Fruit fly (Drosophila melanogaster) whole organism, prepupa: ENCODE measurements around the gene CG31342.

Experiments used
- Blimp-1 ChIP-seq: fragments of 200-800 bp; sonication (Bioruptor generic); optimal IDR thresholded peaks from 3 replicates; lab custom pipeline; 2017; ENCODE audit warnings: missing biosample characterization, missing genetic modification characterization, mild to moderate bottlenecking, moderate library complexity, missing genetic modification reagents
- CG10631 ChIP-seq: fragments of 200-800 bp; sonication (Bioruptor generic); optimal IDR thresholded peaks from 2 replicates; lab custom pipeline; 2016; ENCODE audit warnings: missing biosample characterization, missing genetic modification characterization
- CG10669 ChIP-seq: fragments of 200-800 bp; sonication (Bioruptor generic); optimal IDR thresholded peaks from 3 replicates; lab custom pipeline; 2018; ENCODE audit warnings: missing biosample characterization, mild to moderate bottlenecking, missing genetic modification characterization, moderate library complexity
- CG11294 ChIP-seq: fragments of 200-800 bp; sonication (Bioruptor generic); IDR thresholded peaks from 2 replicates; pipeline ENCODE4 v1.3.6; 2022; ENCODE audit warnings: missing biosample characterization, missing genetic modification characterization
- CG11762 ChIP-seq: fragments of 200-800 bp; sonication (Bioruptor generic); optimal IDR thresholded peaks from 3 replicates; lab custom pipeline; 2016; ENCODE audit warnings: missing biosample characterization, missing genetic modification characterization; ENCODE audit not compliant: insufficient read depth
- CG11902 ChIP-seq: fragments of 200-800 bp; sonication (Bioruptor generic); optimal IDR thresholded peaks from 3 replicates; lab custom pipeline; 2016; ENCODE audit warnings: missing biosample characterization, missing genetic modification characterization
- CG1621 ChIP-seq: fragments of 200-800 bp; sonication (Bioruptor generic); optimal IDR thresholded peaks from 3 replicates; lab custom pipeline; 2018; ENCODE audit warnings: missing biosample characterization, mild to moderate bottlenecking, missing genetic modification characterization
- CG3032 ChIP-seq: fragments of 200-800 bp; optimal IDR thresholded peaks from 2 replicates; lab custom pipeline; 2019; ENCODE audit warnings: missing biosample characterization, mild to moderate bottlenecking, missing genetic modification characterization, moderate library complexity
- CG31627 ChIP-seq: fragments of 200-800 bp; sonication (Bioruptor generic); optimal IDR thresholded peaks from 3 replicates; lab custom pipeline; 2016; ENCODE audit warnings: missing biosample characterization, missing genetic modification characterization
- CG32006 ChIP-seq: fragments of 200-800 bp; sonication (Bioruptor generic); optimal IDR thresholded peaks from 3 replicates; lab custom pipeline; 2017; ENCODE audit warnings: missing biosample characterization, mild to moderate bottlenecking, missing genetic modification characterization
- CG34406 ChIP-seq: fragments of 200-800 bp; sonication (Bioruptor generic); optimal IDR thresholded peaks from 3 replicates; lab custom pipeline; 2016; ENCODE audit warnings: missing biosample characterization, missing genetic modification characterization
- CG3919 ChIP-seq: fragments of 200-800 bp; sonication (Bioruptor generic); optimal IDR thresholded peaks from 3 replicates; lab custom pipeline; 2016; ENCODE audit warnings: missing biosample characterization, missing genetic modification characterization
- CG4318 ChIP-seq: fragments of 200-800 bp; sonication (Bioruptor generic); optimal IDR thresholded peaks from 3 replicates; lab custom pipeline; 2017; ENCODE audit warnings: missing biosample characterization, mild to moderate bottlenecking, missing genetic modification characterization
- CG6163 ChIP-seq: fragments of 200-800 bp; sonication (Bioruptor generic); IDR thresholded peaks from 3 replicates; pipeline ENCODE4 v1.3.6; 2022; ENCODE audit warnings: missing biosample characterization, missing genetic modification characterization
- CG6792 ChIP-seq: fragments of 200-800 bp; sonication (Bioruptor generic); optimal IDR thresholded peaks from 3 replicates; lab custom pipeline; 2016; ENCODE audit warnings: missing biosample characterization, missing genetic modification characterization
- CG6808 ChIP-seq: fragments of 200-800 bp; sonication (Bioruptor generic); optimal IDR thresholded peaks from 3 replicates; lab custom pipeline; 2017; ENCODE audit warnings: missing biosample characterization, missing genetic modification characterization, mild to moderate bottlenecking, moderate library complexity, missing genetic modification reagents
- CG6854 ChIP-seq: fragments of 200-800 bp; sonication (Bioruptor generic); optimal IDR thresholded peaks from 2 replicates; lab custom pipeline; 2017; ENCODE audit warnings: missing biosample characterization, mild to moderate bottlenecking, missing genetic modification characterization
- CG7368 ChIP-seq: fragments of 200-800 bp; sonication (Bioruptor generic); optimal IDR thresholded peaks from 3 replicates; lab custom pipeline; 2016; ENCODE audit warnings: missing biosample characterization, missing genetic modification characterization
- CG8119 ChIP-seq: fragments of 200-800 bp; sonication (Bioruptor generic); IDR thresholded peaks from 3 replicates; pipeline ENCODE4 v1.3.6; 2022; ENCODE audit warnings: missing biosample characterization, missing genetic modification characterization
- CG8319 ChIP-seq: fragments of 200-800 bp; sonication (Bioruptor generic); optimal IDR thresholded peaks from 3 replicates; lab custom pipeline; 2016; ENCODE audit warnings: missing biosample characterization, missing genetic modification characterization
- CG8632 ChIP-seq: fragments of 200-800 bp; sonication (Bioruptor generic); optimal IDR thresholded peaks from 3 replicates; lab custom pipeline; 2016; ENCODE audit warnings: missing biosample characterization, missing genetic modification characterization
- CG9139 ChIP-seq: fragments of 200-800 bp; sonication (Bioruptor generic); optimal IDR thresholded peaks from 3 replicates; lab custom pipeline; 2017; ENCODE audit warnings: missing biosample characterization, mild to moderate bottlenecking, missing genetic modification characterization
- Eip75B ChIP-seq: fragments of 200-800 bp; sonication (Bioruptor generic); optimal IDR thresholded peaks from 3 replicates; lab custom pipeline; 2016; ENCODE audit warnings: missing biosample characterization, missing genetic modification characterization
- Ets21C ChIP-seq: fragments of 200-800 bp; sonication (Bioruptor generic); optimal IDR thresholded peaks from 3 replicates; lab custom pipeline; 2016; ENCODE audit warnings: missing biosample characterization, missing genetic modification characterization
- Hr39 ChIP-seq: fragments of 200-800 bp; sonication (Bioruptor generic); optimal IDR thresholded peaks from 2 replicates; lab custom pipeline; 2016; ENCODE audit warnings: missing biosample characterization, missing genetic modification characterization
- Hr4 ChIP-seq: fragments of 200-800 bp; sonication (Bioruptor generic); optimal IDR thresholded peaks from 3 replicates; lab custom pipeline; 2016; ENCODE audit warnings: missing biosample characterization, missing genetic modification characterization
- Lpt ChIP-seq: fragments of 200-800 bp; sonication (Bioruptor generic); optimal IDR thresholded peaks from 3 replicates; lab custom pipeline; 2016; ENCODE audit warnings: missing biosample characterization, missing genetic modification characterization
- Sox14 ChIP-seq: fragments of 200-800 bp; sonication (Bioruptor generic); optimal IDR thresholded peaks from 3 replicates; lab custom pipeline; 2016; ENCODE audit warnings: missing biosample characterization, missing genetic modification characterization
- achi ChIP-seq: fragments of 200-800 bp; sonication (Bioruptor generic); optimal IDR thresholded peaks from 3 replicates; lab custom pipeline; 2016; ENCODE audit warnings: missing biosample characterization, missing genetic modification characterization
- acj6 ChIP-seq: fragments of 200-800 bp; sonication (Bioruptor generic); optimal IDR thresholded peaks from 3 replicates; lab custom pipeline; 2016; ENCODE audit warnings: missing biosample characterization, missing genetic modification characterization
- cyc ChIP-seq: fragments of 200-800 bp; sonication (Bioruptor generic); optimal IDR thresholded peaks from 3 replicates; lab custom pipeline; 2016; ENCODE audit warnings: missing biosample characterization, missing genetic modification characterization
- dac ChIP-seq: fragments of 200-800 bp; sonication (Bioruptor generic); optimal IDR thresholded peaks from 2 replicates; lab custom pipeline; 2017; ENCODE audit warnings: missing biosample characterization, mild to moderate bottlenecking, missing genetic modification characterization
- eg ChIP-seq: fragments of 200-800 bp; sonication (Bioruptor generic); IDR thresholded peaks from 3 replicates; pipeline ENCODE4 v1.3.6; 2022; ENCODE audit warnings: missing biosample characterization, missing genetic modification characterization
- esn ChIP-seq: fragments of 200-800 bp; sonication (Bioruptor generic); optimal IDR thresholded peaks from 2 replicates; lab custom pipeline; 2016; ENCODE audit warnings: missing biosample characterization, mild to moderate bottlenecking, missing genetic modification characterization, moderate library complexity
- fd59A ChIP-seq: fragments of 200-800 bp; sonication (Bioruptor generic); optimal IDR thresholded peaks from 2 replicates; lab custom pipeline; 2017; ENCODE audit warnings: missing biosample characterization, mild to moderate bottlenecking, missing genetic modification characterization, missing genetic modification reagents
- fd85E ChIP-seq: fragments of 200-800 bp; sonication (Bioruptor generic); optimal IDR thresholded peaks from 3 replicates; lab custom pipeline; 2016; ENCODE audit warnings: missing biosample characterization, missing genetic modification characterization
- fkh ChIP-seq: fragments of 200-800 bp; sonication (Bioruptor generic); optimal IDR thresholded peaks from 3 replicates; lab custom pipeline; 2017; ENCODE audit warnings: missing biosample characterization, mild to moderate bottlenecking, missing genetic modification characterization, moderate library complexity
- lz ChIP-seq: fragments of 200-800 bp; sonication (Bioruptor generic); optimal IDR thresholded peaks from 3 replicates; lab custom pipeline; 2016; ENCODE audit warnings: missing biosample characterization, missing genetic modification characterization
- net ChIP-seq: fragments of 200-800 bp; sonication (Bioruptor generic); optimal IDR thresholded peaks from 3 replicates; lab custom pipeline; 2016; ENCODE audit warnings: missing biosample characterization, missing genetic modification characterization
- pdm3 ChIP-seq: fragments of 200-800 bp; sonication (Bioruptor generic); optimal IDR thresholded peaks from 3 replicates; lab custom pipeline; 2016; ENCODE audit warnings: missing biosample characterization, missing genetic modification characterization
- salr ChIP-seq, 2 experiments: fragments of 200-800 bp; sonication (Bioruptor generic); optimal IDR thresholded peaks; 3 replicates each; lab custom pipeline; 2016 to 2018; ENCODE audit warnings: missing biosample characterization in 2 of 2, missing genetic modification characterization in 2 of 2, mild to moderate bottlenecking in 1 of 2
- spab ChIP-seq: fragments of 200-800 bp; sonication (Bioruptor generic); optimal IDR thresholded peaks from 2 replicates; lab custom pipeline; 2017; ENCODE audit warnings: missing biosample characterization, mild to moderate bottlenecking, missing genetic modification characterization, missing genetic modification reagents
- ss ChIP-seq, 2 experiments: fragments of 200-800 bp; sonication (Bioruptor generic); optimal IDR thresholded peaks; 2 replicates in 1 of 2; 3 replicates in 1 of 2; lab custom pipeline; 2017 to 2018; ENCODE audit warnings: mild to moderate bottlenecking in 2 of 2, missing biosample characterization in 2 of 2, missing genetic modification characterization in 2 of 2, moderate library complexity in 1 of 2
- svp ChIP-seq: fragments of 200-800 bp; sonication (Bioruptor generic); peaks from one replicate; lab custom pipeline; 2016; ENCODE audit warnings: missing biosample characterization, missing genetic modification characterization
- vri ChIP-seq: fragments of 200-800 bp; sonication (Bioruptor generic); optimal IDR thresholded peaks from 3 replicates; lab custom pipeline; 2016; ENCODE audit warnings: missing biosample characterization, mild to moderate bottlenecking, missing genetic modification characterization

The CG31342 gene

dm6 chr3R:13015402-13015801, 29.6 kb downstream of the CG31342 start:
- no peak; the same call in 2 of the 3 replicates for TF ChIP-seq CG6163 (GFP tag; lab: Robert Waterston, UW)
- TF ChIP-seq CG6808 (GFP tag; lab: Kevin White, UChicago) = no peak
- TF ChIP-seq Sox14 (GFP tag; lab: Kevin White, UChicago) = peak; percentile 3
- TF ChIP-seq eg (GFP tag; lab: Robert Waterston, UW) = 0 out of 3 replicates have a peak, but pooled peaks have one; percentile 23
- TF ChIP-seq Lpt (GFP tag; lab: Kevin White, UChicago) = no peak
- no peak for TF ChIP-seq fkh (GFP tag; lab: Kevin White, UChicago)
- TF ChIP-seq lz = no peak
- TF ChIP-seq Blimp-1 (GFP tag; lab: Kevin White, UChicago) = peak; percentile 84
- no peak for TF ChIP-seq CG11762
- TF ChIP-seq CG32006 (GFP tag; lab: Kevin White, UChicago) = no peak
- TF ChIP-seq dac (GFP tag; lab: Kevin White, UChicago) = no peak
- no peak for TF ChIP-seq Ets21C (GFP tag; lab: Kevin White, UChicago)
- no peak for TF ChIP-seq pdm3 (GFP tag; lab: Kevin White, UChicago)
- TF ChIP-seq CG6854 (GFP tag; lab: Kevin White, UChicago) = peak; percentile 4

- TF ChIP-seq Hr4 (GFP tag; lab: Kevin White, UChicago) (no peak), CG34406 (GFP tag; lab: Kevin White, UChicago) (no peak), CG7368 (no peak), lz (no peak), vri (peak; percentile 72), CG9139 (peak; percentile 23), fkh (GFP tag; lab: Kevin White, UChicago) (peak; percentile 21), CG11294 (no peak), pdm3 (GFP tag; lab: Kevin White, UChicago) (no peak), svp (GFP tag; lab: Kevin White, UChicago) (no peak), CG8319 (GFP tag; lab: Kevin White, UChicago) (no peak), Sox14 (GFP tag; lab: Kevin White, UChicago) (no peak), CG6792 (GFP tag; lab: Kevin White, UChicago) (no peak), cyc (peak; percentile 4), fd59A (GFP tag; lab: Kevin White, UChicago) (no peak), CG6163 (GFP tag; lab: Robert Waterston, UW) (peak; percentile 50; the same call in 1 of the 3 replicates), CG4318 (no peak), eg (GFP tag; lab: Robert Waterston, UW) (0 out of 3 replicates have a peak, but pooled peaks have one; percentile 5), acj6 (GFP tag; lab: Kevin White, UChicago) (no peak), Hr39 (GFP tag; lab: Kevin White, UChicago) (no peak), net (GFP tag; lab: Kevin White, UChicago) (peak; percentile 19), CG8119 (GFP tag; lab: Robert Waterston, UW) (peak; percentile 40; the same call in 2 of the 3 replicates), CG3919 (GFP tag; lab: Kevin White, UChicago) (no peak), CG31627 (GFP tag; lab: Kevin White, UChicago) (no peak), CG10669 (no peak), spab (peak; percentile 47), dac (GFP tag; lab: Kevin White, UChicago) (no peak), achi (GFP tag; lab: Kevin White, UChicago) (no peak), salr (GFP tag; optimal IDR thresholded peaks at IDR 0.05; lab: Kevin White, UChicago) (no peak), CG11902 (GFP tag; lab: Kevin White, UChicago) (no peak), Eip75B (GFP tag; lab: Kevin White, UChicago) (peak; percentile 17), CG8632 (no peak), Lpt (GFP tag; lab: Kevin White, UChicago) (peak; percentile 60), ss (GFP tag; optimal IDR thresholded peaks at IDR 0.05; lab: Kevin White, UChicago) (peak; percentile 51 to 70), CG1621 (tag; lab: Kevin White, UChicago) (peak; percentile 4), Ets21C (GFP tag; lab: Kevin White, UChicago) (no peak), CG10631 (GFP tag; lab: Kevin White, UChicago) (peak; percentile 74), fd85E (no peak), esn (GFP tag; lab: Kevin White, UChicago) (peak; percentile 11), CG32006 (GFP tag; lab: Kevin White, UChicago) (peak; percentile 22), CG11762 (no peak), CG3032 (no peak), CG6854 (GFP tag; lab: Kevin White, UChicago) (no peak)
Measured at dm6 chr3R:13015811-13016766, 30.2 kb downstream of the CG31342 start.
